Fruit fly (Drosophila melanogaster): ENCODE measurements around the gene Trx2.
A peak's percentile ranks its signal among the peaks of the same experiment; 100 is the strongest.

The Trx2 gene

dm6 chr2L:9633098-9633497, 20.1 kb downstream of the Trx2 start (continued):
- no peak for TF ChIP-seq zfh2 (GFP tag; optimal IDR thresholded peaks at IDR 0.05)
- TF ChIP-seq lab (GFP tag; optimal IDR thresholded peaks at IDR 0.05) = peak; percentile 80
- no peak for TF ChIP-seq Abd-B (GFP tag; optimal IDR thresholded peaks at IDR 0.05)
- TF ChIP-seq jigr1 (GFP tag; IDR thresholded peaks at IDR 0.05) = no peak
- TF ChIP-seq CG4707 (GFP tag; optimal IDR thresholded peaks at IDR 0.05) = peak; percentile 46
- peak; percentile 41 for TF ChIP-seq CG7786 (GFP tag; optimal IDR thresholded peaks at IDR 0.05)
- no peak for TF ChIP-seq Gug (GFP tag; IDR thresholded peaks at IDR 0.05)
- TF ChIP-seq Mrtf (GFP tag; IDR thresholded peaks at IDR 0.05) = peak; percentile 49; the same call in 1 of the 3 replicates
- peak; percentile 32; the same call in 1 of the 2 replicates for TF ChIP-seq GATAe (GFP tag; conservative IDR thresholded peaks at IDR 0.05)
- peak; percentile 34; the same call in 1 of the 3 replicates for TF ChIP-seq tgo (GFP tag; IDR thresholded peaks at IDR 0.05)
- TF ChIP-seq E2f2 (GFP tag; IDR thresholded peaks at IDR 0.05) = peak; percentile 14
- TF ChIP-seq pum (GFP tag; optimal IDR thresholded peaks at IDR 0.05) = peak; percentile 26
- no peak for TF ChIP-seq dan (GFP tag; IDR thresholded peaks at IDR 0.05)
- peak; percentile 43 for TF ChIP-seq CG8281 (tag; optimal IDR thresholded peaks at IDR 0.05)
- TF ChIP-seq Jarid2 (GFP tag; optimal IDR thresholded peaks at IDR 0.05) = peak; percentile 34
- peak; percentile 56 for TF ChIP-seq maf-S (GFP tag; optimal IDR thresholded peaks at IDR 0.05)
- no peak for TF ChIP-seq grau (tag; optimal IDR thresholded peaks at IDR 0.05)
- no peak for TF ChIP-seq trh (GFP tag; optimal IDR thresholded peaks at IDR 0.05)
- TF ChIP-seq eyg (GFP tag; optimal IDR thresholded peaks at IDR 0.05) = peak; percentile 45
- no peak for TF ChIP-seq sisA (GFP tag; IDR thresholded peaks at IDR 0.05)
- peak; percentile 67 for TF ChIP-seq CG8359 (GFP tag; optimal IDR thresholded peaks at IDR 0.05; ENCODE audit: borderline replicate concordance)
- no peak for TF ChIP-seq nerfin-1 (tag; optimal IDR thresholded peaks at IDR 0.05)
- TF ChIP-seq MTF-1 (GFP tag; optimal IDR thresholded peaks at IDR 0.05; ENCODE audit: borderline replicate concordance) = peak; percentile 85
- no peak for TF ChIP-seq zen2 (GFP tag; IDR thresholded peaks at IDR 0.05; ENCODE audit: partially characterized antibody)
- peak; percentile 78 for TF ChIP-seq gcm (GFP tag; optimal IDR thresholded peaks at IDR 0.05)
- peak; percentile 32 for TF ChIP-seq CG12299 (tag; optimal IDR thresholded peaks at IDR 0.05)
- peak; percentile 21 for TF ChIP-seq tin (GFP tag; optimal IDR thresholded peaks at IDR 0.05)
- no peak for TF ChIP-seq eve (GFP tag; optimal IDR thresholded peaks at IDR 0.05)
- no peak for TF ChIP-seq Dbx (GFP tag; IDR thresholded peaks at IDR 0.05)
- TF ChIP-seq CG32772 (GFP tag; IDR thresholded peaks at IDR 0.05) = no peak
- TF ChIP-seq ATbp (GFP tag; optimal IDR thresholded peaks at IDR 0.05) = peak; percentile 66
- no peak for TF ChIP-seq gcm2 (GFP tag; optimal IDR thresholded peaks at IDR 0.05)
- no peak for TF ChIP-seq CG12155 (GFP tag; optimal IDR thresholded peaks at IDR 0.05)
- TF ChIP-seq pan (optimal IDR thresholded peaks at IDR 0.05) = no peak
- peak in 1 of 2 experiments; percentile 43 for TF ChIP-seq pan (GFP tag; optimal IDR thresholded peaks at IDR 0.05 in 1 of 2, IDR thresholded peaks at IDR 0.05 in 1 of 2)
- no peak for TF ChIP-seq CG7357 (GFP tag; IDR thresholded peaks at IDR 0.05)
- peak; percentile 69 for TF ChIP-seq CG16863 (GFP tag; optimal IDR thresholded peaks at IDR 0.05)
- TF ChIP-seq CG7963 (GFP tag; IDR thresholded peaks at IDR 0.05; ENCODE audit: partially characterized antibody) = no peak
- peak; percentile 47 for TF ChIP-seq Lhr (GFP tag; optimal IDR thresholded peaks at IDR 0.05)
- peak; percentile 43 for TF ChIP-seq jumu (GFP tag; optimal IDR thresholded peaks at IDR 0.05)
- peak; percentile 3 for TF ChIP-seq CG12219 (GFP tag; optimal IDR thresholded peaks at IDR 0.05)
- TF ChIP-seq Opbp (GFP tag; IDR thresholded peaks at IDR 0.05; ENCODE audit: partially characterized antibody) = no peak
- TF ChIP-seq Nf-YB (GFP tag; optimal IDR thresholded peaks at IDR 0.05) = peak; percentile 52
- no peak for TF ChIP-seq aop (GFP tag; IDR thresholded peaks at IDR 0.05)
- no peak for TF ChIP-seq CG12744 (GFP tag; optimal IDR thresholded peaks at IDR 0.05)
- TF ChIP-seq tna (GFP tag; IDR thresholded peaks at IDR 0.05; ENCODE audit: partially characterized antibody) = no peak
- no peak for TF ChIP-seq run (tag; optimal IDR thresholded peaks at IDR 0.05)
- no peak for TF ChIP-seq lilli (GFP tag; optimal IDR thresholded peaks at IDR 0.05)
- TF ChIP-seq bowl (GFP tag; IDR thresholded peaks at IDR 0.05) = no peak
- TF ChIP-seq CG9437 (GFP tag; optimal IDR thresholded peaks at IDR 0.05) = no peak
- TF ChIP-seq CG13287 (GFP tag; IDR thresholded peaks at IDR 0.05; ENCODE audit: partially characterized antibody) = no peak
